Fruit fly (Drosophila melanogaster) whole organism, embryonic: Measurements from ENCODE around the gene CG45207.
A peak's percentile ranks its signal among the peaks of the same experiment; 100 is the strongest.

Source experiments
- ATbp ChIP-seq: fragments of 200-800 bp; sonication (Bioruptor generic); optimal IDR thresholded peaks from 2 replicates; lab custom pipeline; 2017; ENCODE audit warnings: missing biosample characterization, mild to moderate bottlenecking, missing genetic modification characterization, missing genetic modification reagents
- Atf6 ChIP-seq: fragments of 200-800 bp; sonication (Bioruptor generic); IDR thresholded peaks from 2 replicates; pipeline ENCODE4 v1.3.6; 2022; ENCODE audit warnings: missing biosample characterization, missing genetic modification characterization
- CG11560 ChIP-seq: fragments of 200-800 bp; sonication (Bioruptor generic); IDR thresholded peaks from 3 replicates; pipeline ENCODE4 v1.3.6; 2022; ENCODE audit warnings: missing biosample characterization, missing genetic modification characterization
- CG11723 ChIP-seq: fragments of 200-800 bp; sonication (Bioruptor generic); optimal IDR thresholded peaks from 2 replicates; lab custom pipeline; 2017; ENCODE audit warnings: missing biosample characterization, mild to moderate bottlenecking, missing genetic modification characterization
- CG12391 ChIP-seq: fragments of 200-800 bp; sonication (Bioruptor generic); optimal IDR thresholded peaks from 3 replicates; lab custom pipeline; 2018; ENCODE audit warnings: missing biosample characterization, mild to moderate bottlenecking, missing genetic modification characterization, moderate library complexity
- CG14441 ChIP-seq: fragments of 200-800 bp; sonication (Bioruptor generic); IDR thresholded peaks from 2 replicates; pipeline ENCODE4 v1.3.6; 2022; ENCODE audit warnings: missing biosample characterization, missing genetic modification characterization
- CG17186 ChIP-seq: fragments of 200-800 bp; sonication (Bioruptor generic); optimal IDR thresholded peaks from 3 replicates; lab custom pipeline; 2017; ENCODE audit warnings: missing biosample characterization, missing genetic modification reagents, missing genetic modification characterization
- CG17328 ChIP-seq: fragments of 200-800 bp; sonication (Bioruptor generic); IDR thresholded peaks from 2 replicates; pipeline ENCODE4 v1.3.6; 2022; ENCODE audit warnings: missing biosample characterization, missing genetic modification characterization
- CG17568 ChIP-seq: fragments of 200-800 bp; sonication (Bioruptor generic); optimal IDR thresholded peaks from 2 replicates; lab custom pipeline; 2018; ENCODE audit warnings: missing biosample characterization, mild to moderate bottlenecking, missing genetic modification characterization, moderate library complexity
- CG18011 ChIP-seq: fragments of 200-800 bp; sonication (Bioruptor generic); optimal IDR thresholded peaks from 2 replicates; lab custom pipeline; 2017; ENCODE audit warnings: missing biosample characterization, missing genetic modification characterization, mild to moderate bottlenecking, moderate library complexity, missing genotype
- CG18262 ChIP-seq: fragments of 200-800 bp; optimal IDR thresholded peaks from 3 replicates; lab custom pipeline; 2019; ENCODE audit warnings: missing biosample characterization, mild to moderate bottlenecking, missing genetic modification characterization, moderate library complexity
- CG2199 ChIP-seq: fragments of 200-800 bp; sonication (Bioruptor generic); IDR thresholded peaks from 3 replicates; pipeline ENCODE4 v1.3.6; 2022; ENCODE audit warnings: missing biosample characterization, missing genetic modification characterization
- CG2712 ChIP-seq: fragments of 200-800 bp; optimal IDR thresholded peaks from 3 replicates; lab custom pipeline; 2019; ENCODE audit warnings: missing biosample characterization, mild to moderate bottlenecking, missing genetic modification characterization, moderate library complexity
- CG30431 ChIP-seq: fragments of 200-800 bp; sonication (Bioruptor generic); optimal IDR thresholded peaks from 2 replicates; lab custom pipeline; 2017; ENCODE audit warnings: missing biosample characterization, missing genetic modification characterization
- CG31365 ChIP-seq: fragments of 200-800 bp; sonication (Bioruptor generic); optimal IDR thresholded peaks from 2 replicates; lab custom pipeline; 2018; ENCODE audit warnings: missing biosample characterization, mild to moderate bottlenecking, missing genetic modification characterization
- CG3995 ChIP-seq: fragments of 200-800 bp; sonication (Bioruptor generic); optimal IDR thresholded peaks from 3 replicates; lab custom pipeline; 2016; ENCODE audit warnings: missing biosample characterization, missing genetic modification characterization
- CG43689 ChIP-seq: fragments of 200-800 bp; sonication (Bioruptor generic); IDR thresholded peaks from 2 replicates; pipeline ENCODE4 v1.3.6; 2022; ENCODE audit warnings: missing biosample characterization, missing genetic modification characterization
- CG5180 ChIP-seq: fragments of 200-800 bp; sonication (Bioruptor generic); optimal IDR thresholded peaks from 3 replicates; lab custom pipeline; 2017; ENCODE audit warnings: missing biosample characterization, missing genetic modification characterization, mild to moderate bottlenecking, moderate library complexity, missing genetic modification reagents
- CG7786 ChIP-seq: fragments of 200-800 bp; sonication (Bioruptor generic); optimal IDR thresholded peaks from 2 replicates; lab custom pipeline; 2016; ENCODE audit warnings: missing biosample characterization, missing genetic modification characterization
- CG7963 ChIP-seq: fragments of 200-800 bp; sonication (Bioruptor generic); IDR thresholded peaks from 3 replicates; pipeline ENCODE4 v1.3.6; 2022; ENCODE audit warnings: missing biosample characterization, missing genetic modification characterization; ENCODE audit not compliant: partially characterized antibody
- CG8765 ChIP-seq: fragments of 200-800 bp; sonication (Bioruptor generic); IDR thresholded peaks from 2 replicates; pipeline ENCODE4 v1.3.6; 2022; ENCODE audit warnings: missing biosample characterization, missing genetic modification characterization
- CG9797 ChIP-seq: fragments of 200-800 bp; sonication (Bioruptor generic); optimal IDR thresholded peaks from 3 replicates; lab custom pipeline; 2018; ENCODE audit warnings: missing biosample characterization, mild to moderate bottlenecking, missing genetic modification characterization
- Kr ChIP-seq: fragments of 200-800 bp; sonication (Bioruptor generic); optimal IDR thresholded peaks from 2 replicates; lab custom pipeline; 2017; ENCODE audit warnings: missing biosample characterization, mild to moderate bottlenecking, missing genetic modification characterization
- Optix ChIP-seq: fragments of 200-800 bp; sonication (Bioruptor generic); IDR thresholded peaks from 3 replicates; pipeline ENCODE4 v1.3.6; 2022; ENCODE audit warnings: missing biosample characterization, missing genetic modification characterization
- Ptx1 ChIP-seq: fragments of 200-800 bp; sonication (Bioruptor generic); IDR thresholded peaks from 2 replicates; pipeline ENCODE4 v1.3.6; 2022; ENCODE audit warnings: missing biosample characterization, missing genetic modification characterization
- Sox100B ChIP-seq: fragments of 200-800 bp; sonication (Bioruptor generic); optimal IDR thresholded peaks from 3 replicates; lab custom pipeline; 2018; ENCODE audit warnings: missing biosample characterization, mild to moderate bottlenecking, missing genetic modification characterization
- ato ChIP-seq: fragments of 200-800 bp; sonication (Bioruptor generic); IDR thresholded peaks from 2 replicates; pipeline ENCODE4 v1.3.6; 2022; ENCODE audit warnings: missing biosample characterization, missing genetic modification characterization; ENCODE audit not compliant: partially characterized antibody
- bbx ChIP-seq: fragments of 200-800 bp; sonication (Bioruptor generic); IDR thresholded peaks from 2 replicates; pipeline ENCODE4 v1.3.6; 2022; ENCODE audit warnings: missing biosample characterization, missing genetic modification characterization; ENCODE audit not compliant: partially characterized antibody
- bowl ChIP-seq: fragments of 200-800 bp; sonication (Bioruptor generic); IDR thresholded peaks from 2 replicates; pipeline ENCODE4 v1.3.6; 2022; ENCODE audit warnings: missing biosample characterization, missing genetic modification characterization
- br ChIP-seq: fragments of >200 bp; optimal IDR thresholded peaks from 2 replicates; lab custom pipeline; 2017
- crol ChIP-seq: fragments of 200-800 bp; sonication (Bioruptor generic); IDR thresholded peaks from 2 replicates; pipeline ENCODE4 v1.3.6; 2022; ENCODE audit warnings: missing biosample characterization, missing genetic modification characterization
- danr ChIP-seq: fragments of 200-800 bp; sonication (Bioruptor generic); IDR thresholded peaks from 2 replicates; pipeline ENCODE4 v1.3.6; 2022; ENCODE audit warnings: missing biosample characterization, missing genetic modification characterization
- dmrt99B ChIP-seq: fragments of 200-800 bp; sonication (Bioruptor generic); optimal IDR thresholded peaks from 2 replicates; lab custom pipeline; 2018; ENCODE audit warnings: missing biosample characterization, mild to moderate bottlenecking, missing genetic modification characterization, moderate library complexity
- esg ChIP-seq: fragments of 200-800 bp; sonication (Bioruptor generic); conservative IDR thresholded peaks from 2 replicates; pipeline ENCODE4 v1.3.6; 2022; ENCODE audit warnings: missing biosample characterization, missing genetic modification characterization
- gsb-n ChIP-seq: fragments of 200-800 bp; sonication (Bioruptor generic); optimal IDR thresholded peaks from 3 replicates; lab custom pipeline; 2018; ENCODE audit warnings: missing biosample characterization, mild to moderate bottlenecking, missing genetic modification characterization
- insv ChIP-seq, 2 experiments: fragments of 200-800 bp; sonication (Bioruptor generic); optimal IDR thresholded peaks; 3 replicates each; lab custom pipeline; 2016 to 2018; ENCODE audit warnings: missing biosample characterization in 2 of 2, missing genetic modification characterization in 2 of 2
- knrl ChIP-seq: fragments of 200-800 bp; sonication (Bioruptor generic); IDR thresholded peaks from 3 replicates; pipeline ENCODE4 v1.3.6; 2022; ENCODE audit warnings: missing biosample characterization, missing genetic modification characterization; ENCODE audit not compliant: partially characterized antibody
- rib ChIP-seq: fragments of 200-800 bp; sonication (Bioruptor generic); IDR thresholded peaks from 2 replicates; pipeline ENCODE4 v1.3.6; 2022; ENCODE audit warnings: missing biosample characterization, missing genetic modification characterization
- ro ChIP-seq: fragments of 200-800 bp; sonication (Bioruptor generic); IDR thresholded peaks from 2 replicates; pipeline ENCODE4 v1.3.6; 2022; ENCODE audit warnings: missing biosample characterization, missing genetic modification characterization
- row ChIP-seq: fragments of 200-800 bp; sonication (Bioruptor generic); IDR thresholded peaks from 3 replicates; pipeline ENCODE4 v1.3.6; 2022; ENCODE audit warnings: missing biosample characterization, missing genetic modification characterization
- sens ChIP-seq: fragments of 200-800 bp; sonication (Bioruptor generic); peaks from one replicate; lab custom pipeline; 2016; ENCODE audit warnings: missing biosample characterization, missing genetic modification characterization
- sima ChIP-seq: fragments of 200-800 bp; sonication (Bioruptor generic); optimal IDR thresholded peaks from 2 replicates; lab custom pipeline; 2016; ENCODE audit warnings: missing biosample characterization, missing genetic modification characterization
- sisA ChIP-seq: fragments of 200-800 bp; sonication (Bioruptor generic); IDR thresholded peaks from 2 replicates; pipeline ENCODE4 v1.3.6; 2022; ENCODE audit warnings: missing biosample characterization, missing genetic modification characterization
- slbo ChIP-seq: fragments of 200-800 bp; sonication (Bioruptor generic); IDR thresholded peaks from 2 replicates; pipeline ENCODE4 v1.3.6; 2022; ENCODE audit warnings: missing biosample characterization, missing genetic modification characterization
- slp2 ChIP-seq: fragments of 200-800 bp; sonication (Bioruptor generic); optimal IDR thresholded peaks from 2 replicates; lab custom pipeline; 2016; ENCODE audit warnings: missing biosample characterization, missing genetic modification characterization
- sna ChIP-seq: fragments of 200-800 bp; sonication (Bioruptor generic); IDR thresholded peaks from 2 replicates; pipeline ENCODE4 v1.3.6; 2022; ENCODE audit warnings: missing biosample characterization, missing genetic modification characterization; ENCODE audit not compliant: partially characterized antibody
- tio ChIP-seq: fragments of 200-800 bp; sonication (Bioruptor generic); optimal IDR thresholded peaks from 2 replicates; lab custom pipeline; 2017; ENCODE audit warnings: missing biosample characterization, missing genetic modification characterization, inconsistent platforms
- twi ChIP-seq: fragments of 200-800 bp; optimal IDR thresholded peaks from 2 replicates; lab custom pipeline; 2019; ENCODE audit warnings: missing biosample characterization, mild to moderate bottlenecking, missing genetic modification characterization, moderate library complexity
- tx ChIP-seq: fragments of 200-800 bp; sonication (Bioruptor generic); optimal IDR thresholded peaks from 2 replicates; lab custom pipeline; 2016; ENCODE audit warnings: missing biosample characterization, missing genetic modification characterization
- unpg ChIP-seq: fragments of 200-800 bp; sonication (Bioruptor generic); optimal IDR thresholded peaks from 3 replicates; lab custom pipeline; 2018; ENCODE audit warnings: missing biosample characterization, mild to moderate bottlenecking, missing genetic modification characterization, moderate library complexity
- usp ChIP-seq: fragments of >200 bp; optimal IDR thresholded peaks from 2 replicates; lab custom pipeline; 2017; ENCODE audit warnings: missing biosample characterization, missing genetic modification characterization
- wdn ChIP-seq: fragments of 200-800 bp; sonication (Bioruptor generic); IDR thresholded peaks from 2 replicates; pipeline ENCODE4 v1.3.6; 2022; ENCODE audit warnings: missing biosample characterization, missing genetic modification characterization
- yki ChIP-seq: fragments of >200 bp; optimal IDR thresholded peaks from 3 replicates; lab custom pipeline; 2018

The CG45207 gene

dm6 chr3R:15794258-15794727, 19.2 kb upstream of the CG45207 start (continued):
- TF ChIP-seq sisA: no peak
- no peak for TF ChIP-seq CG18011
- peak; percentile 14 for TF ChIP-seq CG18262
- no peak for TF ChIP-seq CG11560 (tag; lab: Robert Waterston, UW)
- no peak for TF ChIP-seq CG2199
- peak in 1 of 2 experiments; percentile 10 for TF ChIP-seq insv (GFP tag; optimal IDR thresholded peaks at IDR 0.05; lab: Kevin White, UChicago)
- TF ChIP-seq CG9797 (GFP tag; lab: Kevin White, UChicago): no peak
- TF ChIP-seq crol: no peak
- TF ChIP-seq bbx (GFP tag; lab: Robert Waterston, UW): no peak
- TF ChIP-seq CG2712: peak; percentile 9
- TF ChIP-seq bowl: no peak
- peak; percentile 12 for TF ChIP-seq slp2
- TF ChIP-seq Ptx1 (GFP tag; lab: Robert Waterston, UW): no peak
- TF ChIP-seq usp: no peak
- TF ChIP-seq unpg: peak; percentile 4
- no peak for TF ChIP-seq tio (GFP tag; lab: Kevin White, UChicago)
- no peak for TF ChIP-seq esg (GFP tag; lab: Robert Waterston, UW)
- TF ChIP-seq br (lab: Kevin White, UChicago): no peak
- no peak for TF ChIP-seq gsb-n (tag; lab: Kevin White, UChicago)
- TF ChIP-seq Sox100B: no peak
- TF ChIP-seq Atf6 (GFP tag; lab: Robert Waterston, UW): no peak
- TF ChIP-seq sima (GFP tag; lab: Kevin White, UChicago): no peak
- no peak for TF ChIP-seq danr (GFP tag; lab: Robert Waterston, UW)
- no peak for TF ChIP-seq Kr (GFP tag; lab: Kevin White, UChicago)
- no peak for TF ChIP-seq dmrt99B
- peak; percentile 67 for TF ChIP-seq ATbp (GFP tag; lab: Kevin White, UChicago)
- TF ChIP-seq slbo (GFP tag; lab: Robert Waterston, UW): peak; percentile 27; the same call in 1 of the 2 replicates
- no peak for TF ChIP-seq CG17328
- no peak for TF ChIP-seq CG7963 (GFP tag; lab: Robert Waterston, UW)
- 0 out of 2 replicates have a peak, but pooled peaks have one; percentile 21 for TF ChIP-seq rib (GFP tag; lab: Robert Waterston, UW)
- peak; percentile 26; the same call in 1 of the 2 replicates for TF ChIP-seq CG14441 (GFP tag; lab: Robert Waterston, UW)
- TF ChIP-seq wdn (GFP tag; lab: Robert Waterston, UW): no peak
- TF ChIP-seq yki (lab: Kevin White, UChicago): no peak
- TF ChIP-seq twi: peak; percentile 77
- no peak for TF ChIP-seq CG8765
- no peak for TF ChIP-seq CG17186 (GFP tag; lab: Kevin White, UChicago)
- no peak for TF ChIP-seq CG43689 (GFP tag; lab: Robert Waterston, UW)
- TF ChIP-seq CG7786 (GFP tag; lab: Kevin White, UChicago): no peak
- no peak for TF ChIP-seq Optix (GFP tag; lab: Robert Waterston, UW)
- peak; percentile 43 for TF ChIP-seq CG5180
- TF ChIP-seq row (GFP tag; lab: Robert Waterston, UW): 0 out of 3 replicates have a peak, but pooled peaks have one; percentile 10
- TF ChIP-seq CG30431 (GFP tag; lab: Kevin White, UChicago): no peak
- no peak for TF ChIP-seq ro (GFP tag; lab: Robert Waterston, UW)
- TF ChIP-seq CG17568 (GFP tag; lab: Kevin White, UChicago): no peak
- TF ChIP-seq ato: no peak
- no peak for TF ChIP-seq CG12391
- no peak for TF ChIP-seq tx
- TF ChIP-seq sens: peak; percentile 85
- TF ChIP-seq CG11723 (GFP tag; lab: Kevin White, UChicago): no peak
- no peak for TF ChIP-seq CG31365
- no peak for TF ChIP-seq sna (GFP tag; lab: Robert Waterston, UW)
- no peak for TF ChIP-seq CG3995 (GFP tag; lab: Kevin White, UChicago)
- TF ChIP-seq knrl (GFP tag; lab: Robert Waterston, UW): no peak
